Worm (Caenorhabditis elegans): ENCODE results near the gene E02C12.6.
"Not testable (repeated sequence)": the region's sequence is repeated elsewhere in the genome, so short reads cannot be mapped to it uniquely, and the experiment has no call there.

E02C12.6 gene

DNA sequence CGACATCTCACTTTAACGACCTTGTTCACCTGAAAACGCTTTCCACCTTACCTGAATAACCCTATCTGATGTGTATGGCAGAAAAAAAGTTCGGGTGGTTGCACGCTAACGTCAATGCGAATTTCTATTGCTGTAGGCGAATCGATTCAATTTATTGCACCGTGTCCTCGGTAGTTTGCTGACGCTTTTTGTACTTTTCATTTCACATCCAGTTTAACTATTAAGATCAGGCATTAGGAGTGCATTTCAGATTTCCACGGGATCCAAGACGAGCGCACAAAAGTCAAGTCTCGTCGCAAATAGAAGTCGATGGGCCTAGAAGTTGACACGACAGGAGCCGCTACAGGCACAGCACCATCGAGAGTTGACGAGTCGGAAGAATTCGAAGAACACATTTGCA lies 28.6 kb downstream of the E02C12.6 start (continued):
- TF ChIP-seq D1046.2 (GFP tag; IDR thresholded peaks at IDR 0.05) (peak; percentile 88), pha-4 (GFP tag; IDR thresholded peaks at IDR 0.05) (peak; percentile 95), mxl-2 (GFP tag; conservative IDR thresholded peaks at IDR 0.05) (peak; percentile 68), madf-5 (GFP tag; IDR thresholded peaks at IDR 0.05) (peak; percentile 64 to 83; a peak in 3 of 4 replicates), Y48G9A.11 (GFP tag; IDR thresholded peaks at IDR 0.05) (peak; percentile 83), egl-43 (GFP tag; IDR thresholded peaks at IDR 0.05) (peak; percentile 89), dmd-6 (GFP tag; IDR thresholded peaks at IDR 0.05) (peak; percentile 66), zip-11 (GFP tag; IDR thresholded peaks at IDR 0.05) (peak; percentile 80; the same call in 1 of the 2 replicates), snpc-1.2 (GFP tag; IDR thresholded peaks at IDR 0.05) (peak; percentile 76), saeg-2 (GFP tag; IDR thresholded peaks at IDR 0.05) (peak; percentile 81), lin-29 (GFP tag; IDR thresholded peaks at IDR 0.05) (peak; percentile 76), hmg-1.1 (GFP tag; IDR thresholded peaks at IDR 0.05) (peak; percentile 80)
- not testable (repeated sequence) for TF ChIP-seq pha-4 (tag; optimal IDR thresholded peaks at IDR 0.05)

DNA sequence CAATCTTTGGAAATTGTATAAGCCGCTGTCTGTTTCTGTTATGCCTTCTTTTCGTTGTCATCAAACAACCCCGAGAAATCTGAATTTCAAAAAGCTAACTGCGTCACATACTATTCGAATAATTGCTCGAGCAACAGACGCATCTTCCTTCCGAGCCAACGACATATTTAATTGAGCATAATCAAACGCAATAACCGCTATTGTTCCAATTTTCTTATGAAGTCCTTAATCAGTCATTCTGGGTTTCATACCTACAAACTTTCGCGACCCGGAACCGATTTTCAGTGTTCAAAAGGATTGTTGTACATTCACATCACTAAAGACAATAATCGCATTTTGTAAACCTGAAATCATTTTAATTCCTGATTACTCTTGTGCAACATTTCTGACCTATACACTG lies 29.1 kb downstream of the E02C12.6 start:
- TF ChIP-seq Y75B8A.6 (GFP tag; IDR thresholded peaks at IDR 0.05), result peak; percentile 86; the same call in 1 of the 2 replicates
- peak; percentile 85; the same call in 1 of the 2 replicates for TF ChIP-seq F44E2.7 (GFP tag; IDR thresholded peaks at IDR 0.05)
- TF ChIP-seq dmd-8 (GFP tag; IDR thresholded peaks at IDR 0.05), result peak; percentile 72; the same call in 1 of the 2 replicates
- TF ChIP-seq mdt-29 (GFP tag; IDR thresholded peaks at IDR 0.05), result peak; percentile 58
- peak; percentile 94 for TF ChIP-seq Y105C5A.15 (GFP tag; IDR thresholded peaks at IDR 0.05)
- 0 out of 2 replicates have a peak, but pooled peaks have one; percentile 50 for TF ChIP-seq dmd-9 (GFP tag; IDR thresholded peaks at IDR 0.05)
- TF ChIP-seq madf-5 (GFP tag; IDR thresholded peaks at IDR 0.05), result 0 out of 4 replicates have a peak, but pooled peaks of 1 of the 2 experiments have one; percentile 18
- peak; percentile 83 for TF ChIP-seq D1046.2 (GFP tag; IDR thresholded peaks at IDR 0.05)
- peak; percentile 90 for TF ChIP-seq saeg-2 (GFP tag; IDR thresholded peaks at IDR 0.05)
- TF ChIP-seq lin-1 (GFP tag; IDR thresholded peaks at IDR 0.05), result peak; percentile 90
- TF ChIP-seq egl-43 (GFP tag; IDR thresholded peaks at IDR 0.05), result peak; percentile 83
- peak; percentile 75 for TF ChIP-seq Y48G9A.11 (GFP tag; IDR thresholded peaks at IDR 0.05)
- TF ChIP-seq daf-19 (GFP tag; conservative IDR thresholded peaks at IDR 0.05), result peak; percentile 67; the same call in 1 of the 2 replicates
- peak; percentile 87 for TF ChIP-seq ceh-20 (GFP tag; IDR thresholded peaks at IDR 0.05)
- peak; percentile 85 for TF ChIP-seq php-3 (GFP tag; IDR thresholded peaks at IDR 0.05)
- TF ChIP-seq vab-7 (GFP tag; IDR thresholded peaks at IDR 0.05), result peak; percentile 56
- peak; percentile 70 for TF ChIP-seq nhr-42 (GFP tag; IDR thresholded peaks at IDR 0.05)
- TF ChIP-seq zfp-3 (GFP tag; conservative IDR thresholded peaks at IDR 0.05), result peak; percentile 98
- peak; percentile 66 for TF ChIP-seq hmg-1.1 (GFP tag; IDR thresholded peaks at IDR 0.05)
- peak; percentile 76 for TF ChIP-seq snpc-1.2 (GFP tag; IDR thresholded peaks at IDR 0.05)
- TF ChIP-seq pha-4 (GFP tag; IDR thresholded peaks at IDR 0.05), result peak; percentile 87; the same call in 1 of the 2 replicates
- not testable (repeated sequence) for TF ChIP-seq pha-4 (tag; optimal IDR thresholded peaks at IDR 0.05)
- TF ChIP-seq arid-1 (GFP tag; conservative IDR thresholded peaks at IDR 0.05), result peak; percentile 80
- peak; percentile 77 for TF ChIP-seq lim-7 (GFP tag; IDR thresholded peaks at IDR 0.05)
- TF ChIP-seq F26F4.8 (GFP tag; conservative IDR thresholded peaks at IDR 0.05), result 0 out of 2 replicates have a peak, but pooled peaks have one; percentile 40
- peak; percentile 74; the same call in 1 of the 2 replicates for TF ChIP-seq zip-11 (GFP tag; IDR thresholded peaks at IDR 0.05)
- peak; percentile 74 for TF ChIP-seq madf-9 (GFP tag; conservative IDR thresholded peaks at IDR 0.05)
- peak; percentile 55 for TF ChIP-seq dmd-6 (GFP tag; IDR thresholded peaks at IDR 0.05)
- peak; percentile 81 for TF ChIP-seq lin-38 (GFP tag; IDR thresholded peaks at IDR 0.05)
- peak; percentile 88 for TF ChIP-seq lin-29 (GFP tag; IDR thresholded peaks at IDR 0.05)
- peak; percentile 92 for TF ChIP-seq tra-1 (GFP tag; IDR thresholded peaks at IDR 0.05)
- peak; percentile 94 for TF ChIP-seq T26A8.4 (GFP tag; IDR thresholded peaks at IDR 0.05)
- TF ChIP-seq ctbp-1 (GFP tag; IDR thresholded peaks at IDR 0.05), result peak; percentile 75

DNA sequence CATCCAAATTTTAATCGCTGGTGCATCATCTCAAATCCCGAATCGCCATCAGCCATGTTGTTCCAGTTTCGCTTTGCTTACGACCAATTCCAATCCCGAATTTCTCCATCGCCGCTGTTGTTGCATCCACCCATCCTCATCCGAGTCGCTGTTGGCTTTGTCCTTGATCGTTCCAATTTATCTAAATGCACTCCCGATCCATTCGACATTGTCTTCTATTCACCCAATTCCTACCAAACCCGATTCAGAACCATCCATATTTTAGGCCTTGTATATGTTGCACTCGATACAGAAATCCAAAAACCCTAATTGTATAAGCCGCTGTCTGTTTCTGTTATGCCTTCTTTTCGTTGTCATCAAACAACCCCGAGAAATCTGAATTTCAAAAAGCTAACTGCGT lies 30.6 kb downstream of the E02C12.6 start:
- TF ChIP-seq F49E8.2 (tag; optimal IDR thresholded peaks at IDR 0.05; ENCODE audit: borderline replicate concordance) (no peak), T26A8.4 (GFP tag; IDR thresholded peaks at IDR 0.05) (peak; percentile 97), unc-39 (tag; optimal IDR thresholded peaks at IDR 0.05) (no peak), ama-1 (optimal IDR thresholded peaks at IDR 0.05) (peak; percentile 24), madf-9 (GFP tag; conservative IDR thresholded peaks at IDR 0.05) (peak; percentile 45; the same call in 1 of the 2 replicates), ztf-7 (tag; optimal IDR thresholded peaks at IDR 0.05) (no peak), ceh-20 (GFP tag; IDR thresholded peaks at IDR 0.05) (peak; percentile 92), aly-2 (tag; optimal IDR thresholded peaks at IDR 0.05) (no peak), mep-1 (tag; optimal IDR thresholded peaks at IDR 0.05) (no peak), egl-43 (GFP tag; IDR thresholded peaks at IDR 0.05) (peak; percentile 80), rbr-2 (tag; optimal IDR thresholded peaks at IDR 0.05) (peak; percentile 11), attf-4 (tag; optimal IDR thresholded peaks at IDR 0.05) (no peak), lin-29 (GFP tag; IDR thresholded peaks at IDR 0.05) (peak; percentile 86), hmg-1.1 (GFP tag; IDR thresholded peaks at IDR 0.05) (peak; percentile 55), zip-2 (tag; optimal IDR thresholded peaks at IDR 0.05) (no peak), lin-1 (GFP tag; IDR thresholded peaks at IDR 0.05) (peak; percentile 63), snpc-4 (tag; optimal IDR thresholded peaks at IDR 0.05) (no peak), nhr-28 (tag; optimal IDR thresholded peaks at IDR 0.05) (no peak), spr-1 (tag; optimal IDR thresholded peaks at IDR 0.05) (peak; percentile 51), madf-5 (GFP tag; IDR thresholded peaks at IDR 0.05) (0 out of 4 replicates have a peak, but pooled peaks of 1 of the 2 experiments have one; percentile 64)
